Fruit fly (Drosophila melanogaster): ENCODE data around the gene CG13708.

DNA sequence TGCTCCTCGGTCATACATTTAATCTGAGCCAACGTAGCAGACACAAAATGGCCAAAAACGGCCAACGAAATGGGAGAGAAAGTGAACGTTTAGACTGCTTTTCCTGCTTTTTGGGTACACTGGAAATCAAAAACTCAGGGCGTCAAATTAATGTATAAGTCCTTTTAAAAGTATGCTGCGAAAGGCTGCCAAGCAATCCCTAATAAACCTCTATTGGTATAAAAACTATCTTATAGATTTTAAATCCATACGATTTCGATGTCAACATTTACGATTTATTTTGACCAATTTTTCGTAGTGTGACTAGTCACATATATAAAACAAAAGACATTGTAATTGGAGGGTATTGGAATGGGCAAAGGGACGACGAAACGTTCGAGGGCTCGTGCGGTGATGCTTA, 11.4 kb upstream of the CG13708 start:
- no peak for TF ChIP-seq rn (GFP tag; IDR thresholded peaks at IDR 0.05)
- no peak for TF ChIP-seq CG8159 (tag; optimal IDR thresholded peaks at IDR 0.05)
- no peak for TF ChIP-seq CG13204 (GFP tag; optimal IDR thresholded peaks at IDR 0.05)
- no peak for TF ChIP-seq EcR (GFP tag; optimal IDR thresholded peaks at IDR 0.05)

Measured in whole organism, pupa.